Worm (Caenorhabditis elegans) whole organism, L4/young adult: ENCODE measurements around the gene R09H3.3.

ENCODE experiments used
- W03F9.2 ChIP-seq: fragments of 150-350 bp; optimal IDR thresholded peaks from 2 replicates; lab custom pipeline; 2014; ENCODE audit warnings: missing biosample characterization, missing genetic modification characterization
- dao-5 ChIP-seq: sonication (generic microtip); optimal IDR thresholded peaks from 2 replicates; lab custom pipeline; 2016; ENCODE audit warnings: missing genotype, missing genetic modification characterization, moderate library complexity, missing compliant biosample characterization
- him-1 ChIP-seq: sonication (generic microtip); optimal IDR thresholded peaks from 2 replicates; lab custom pipeline; 2016; ENCODE audit warnings: missing genotype, missing genetic modification reagents, missing genetic modification characterization, missing compliant biosample characterization

R09H3.3 gene

ce11 chrX:1664925-1665324, 3.7 kb downstream of the R09H3.3 start, which contains the start of gene R09H3.2:
Gene R09H3.2 (minus strand): TSS chrX:1665025.
- TF ChIP-seq dao-5 (tag; lab: Kevin White, UChicago), result no peak
- TF ChIP-seq him-1 (tag; lab: Kevin White, UChicago), result no peak
- TF ChIP-seq W03F9.2 (tag; lab: Kevin White, UChicago), result no peak

- TF ChIP-seq dao-5 (tag; lab: Kevin White, UChicago), result no peak
- TF ChIP-seq W03F9.2 (tag; lab: Kevin White, UChicago), result no peak
- no peak for TF ChIP-seq him-1 (tag; lab: Kevin White, UChicago)
Observed at ce11 chrX:1655207-1655606, 13.4 kb downstream of the R09H3.3 start, which contains the start of gene tbx-32. Gene tbx-32 (plus strand): TSS chrX:1655507.

ce11 chrX:1654146-1654545, 14.5 kb downstream of the R09H3.3 start, which contains the start of gene ZK380.6:
Gene ZK380.6 (plus strand): TSS chrX:1654446.
- TF ChIP-seq W03F9.2 (tag; lab: Kevin White, UChicago) (no peak), him-1 (tag; lab: Kevin White, UChicago) (no peak), dao-5 (tag; lab: Kevin White, UChicago) (no peak)

- TF ChIP-seq him-1 (tag; lab: Kevin White, UChicago), result no peak
- no peak for TF ChIP-seq dao-5 (tag; lab: Kevin White, UChicago)
- no peak for TF ChIP-seq W03F9.2 (tag; lab: Kevin White, UChicago)
Observed at ce11 chrX:1651668-1652067, 17.0 kb downstream of the R09H3.3 start, which contains the start of gene ZK380.4. Gene ZK380.4 (minus strand): TSS chrX:1651994.

- TF ChIP-seq him-1 (tag; lab: Kevin White, UChicago) (no peak), W03F9.2 (tag; lab: Kevin White, UChicago) (no peak), dao-5 (tag; lab: Kevin White, UChicago) (no peak)
Observed at ce11 chrX:1643442-1644096, 25.1 kb downstream of the R09H3.3 start.

- TF ChIP-seq him-1 (tag; lab: Kevin White, UChicago) (no peak), dao-5 (tag; lab: Kevin White, UChicago) (no peak), W03F9.2 (tag; lab: Kevin White, UChicago) (no peak)
Observed at ce11 chrX:1630881-1631516, 37.6 kb downstream of the R09H3.3 start, which contains the start of gene ZK380.2. Gene ZK380.2 (plus strand): TSS chrX:1631466.

- TF ChIP-seq W03F9.2 (tag; lab: Kevin White, UChicago), result no peak
- TF ChIP-seq dao-5 (tag; lab: Kevin White, UChicago), result no peak
- no peak for TF ChIP-seq him-1 (tag; lab: Kevin White, UChicago)
Observed at ce11 chrX:1629746-1630145, 38.9 kb downstream of the R09H3.3 start.

ce11 chrX:1627837-1628236, 40.8 kb downstream of the R09H3.3 start, which contains the start of gene fbxb-58:
Gene fbxb-58 (plus strand): TSS chrX:1628137.
- TF ChIP-seq him-1 (tag; lab: Kevin White, UChicago) (no peak), dao-5 (tag; lab: Kevin White, UChicago) (no peak), W03F9.2 (tag; lab: Kevin White, UChicago) (no peak)

- TF ChIP-seq dao-5 (tag; lab: Kevin White, UChicago) (peak; percentile 49), W03F9.2 (tag; lab: Kevin White, UChicago) (peak; percentile 97), him-1 (tag; lab: Kevin White, UChicago) (peak; percentile 98)
Observed at ce11 chrX:1627013-1627412, 41.6 kb downstream of the R09H3.3 start.

- TF ChIP-seq dao-5 (tag; lab: Kevin White, UChicago), result no peak
- TF ChIP-seq him-1 (tag; lab: Kevin White, UChicago), result no peak
- TF ChIP-seq W03F9.2 (tag; lab: Kevin White, UChicago), result no peak
Observed at ce11 chrX:1623048-1623447, 45.6 kb downstream of the R09H3.3 start.

- TF ChIP-seq W03F9.2 (tag; lab: Kevin White, UChicago) (no peak), dao-5 (tag; lab: Kevin White, UChicago) (no peak), him-1 (tag; lab: Kevin White, UChicago) (no peak)
Observed at ce11 chrX:1620678-1621449, 47.8 kb downstream of the R09H3.3 start, which contains the start of gene H11E01.2. Gene H11E01.2 (plus strand): TSS chrX:1621057.
